Worm (Caenorhabditis elegans) whole organism, L3 larva: ENCODE measurements around the gene slc-36.1.

ENCODE experiments used
- ceh-9 ChIP-seq: sonication (generic microtip); optimal IDR thresholded peaks from 2 replicates; lab custom pipeline; 2018; ENCODE audit warnings: missing biosample characterization, missing genetic modification characterization
- pqm-1 ChIP-seq: fragments of 150-350 bp; optimal IDR thresholded peaks from 2 replicates; lab custom pipeline; 2017; ENCODE audit warnings: missing biosample characterization, missing genetic modification characterization, inconsistent platforms

DNA sequence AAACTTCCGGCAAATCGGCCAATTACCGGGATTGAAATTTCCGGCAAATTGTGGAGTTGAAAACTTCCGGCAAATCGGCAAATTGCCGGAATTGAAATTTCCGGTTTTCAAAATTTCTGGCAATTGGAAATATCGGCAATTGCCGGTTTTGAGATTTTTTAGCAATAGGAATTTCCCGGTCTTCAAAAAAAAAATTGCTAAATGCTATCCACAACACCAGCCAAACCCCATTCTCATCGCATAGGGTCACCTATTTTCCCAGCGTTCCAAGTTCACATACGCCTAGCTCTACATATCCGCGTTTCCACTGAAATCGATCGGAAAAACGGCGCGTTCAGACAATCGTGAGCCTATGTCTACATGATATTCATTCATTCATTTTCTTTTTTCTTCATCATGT, 21.9 kb upstream of the slc-36.1 start, which contains the start of gene F56A8.8:
- TF ChIP-seq pqm-1 (tag; lab: Kevin White, UChicago) (no peak), ceh-9 (no peak)
